Worm (Caenorhabditis elegans): ENCODE results near the gene K08E4.8.

DNA sequence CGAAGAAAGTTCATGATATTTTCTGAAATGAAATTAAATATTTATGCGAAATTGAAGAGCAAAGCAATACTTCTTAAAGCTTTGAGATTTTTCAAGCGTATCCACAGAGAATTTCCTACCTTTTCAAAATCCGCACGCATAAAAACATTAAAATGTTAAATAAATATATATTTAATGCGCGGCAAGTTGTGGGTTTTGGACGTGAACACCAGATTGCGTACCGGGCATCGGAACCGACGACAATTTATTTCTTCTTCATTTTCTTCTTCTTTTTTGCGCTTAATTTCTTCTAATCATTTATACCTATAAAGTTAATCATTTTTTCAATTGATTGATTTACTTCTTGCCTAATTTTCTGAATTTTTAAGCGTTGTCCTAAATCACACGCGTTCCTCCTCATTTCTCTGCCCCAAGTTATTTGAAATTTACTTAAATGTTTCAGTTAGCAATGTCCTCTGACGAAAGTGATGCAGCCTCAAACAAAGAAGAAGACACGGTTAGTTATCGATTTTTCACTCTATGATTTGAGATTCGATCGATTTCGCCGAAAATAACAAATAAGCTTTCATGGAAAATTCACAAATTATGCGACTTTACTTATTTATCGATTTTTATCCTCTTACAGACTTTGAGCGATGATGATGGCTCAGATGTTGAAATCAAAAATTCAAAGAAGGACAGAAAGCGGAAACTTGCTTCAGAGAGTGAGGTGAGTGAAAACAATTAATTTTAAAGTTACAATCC lies 9.9 kb downstream of the K08E4.8 start, which contains the start of the genes bre-5 and spt-5:
- TF ChIP-seq unc-62 (GFP tag; optimal IDR thresholded peaks at IDR 0.05): no peak
- no peak for TF ChIP-seq lin-11 (tag; optimal IDR thresholded peaks at IDR 0.05)
- no peak for TF ChIP-seq sma-9 (GFP tag; optimal IDR thresholded peaks at IDR 0.05)
- TF ChIP-seq sma-9 (tag; optimal IDR thresholded peaks at IDR 0.05): no peak
- no peak for TF ChIP-seq snpc-4 (tag; optimal IDR thresholded peaks at IDR 0.05)
- no peak for TF ChIP-seq lin-13 (GFP tag; optimal IDR thresholded peaks at IDR 0.05)
- TF ChIP-seq elt-3 (tag; optimal IDR thresholded peaks at IDR 0.05): no peak
- no peak for TF ChIP-seq skn-1 (tag; optimal IDR thresholded peaks at IDR 0.05)
- no peak for TF ChIP-seq ztf-11 (tag; optimal IDR thresholded peaks at IDR 0.05)
- no peak for TF ChIP-seq nhr-11 (tag; optimal IDR thresholded peaks at IDR 0.05)
- TF ChIP-seq mdl-1 (tag; optimal IDR thresholded peaks at IDR 0.05): no peak
- TF ChIP-seq alr-1 (tag; optimal IDR thresholded peaks at IDR 0.05): no peak
